Fruit fly (Drosophila melanogaster) whole organism, larva: ENCODE results near the gene CG7065.

Source experiments
- noc ChIP-seq: fragments of 200-800 bp; sonication (Bioruptor generic); optimal IDR thresholded peaks from 3 replicates; lab custom pipeline; 2019; ENCODE audit warnings: missing biosample characterization, mild to moderate bottlenecking, missing genetic modification characterization, moderate library complexity

Gene CG7065

DNA sequence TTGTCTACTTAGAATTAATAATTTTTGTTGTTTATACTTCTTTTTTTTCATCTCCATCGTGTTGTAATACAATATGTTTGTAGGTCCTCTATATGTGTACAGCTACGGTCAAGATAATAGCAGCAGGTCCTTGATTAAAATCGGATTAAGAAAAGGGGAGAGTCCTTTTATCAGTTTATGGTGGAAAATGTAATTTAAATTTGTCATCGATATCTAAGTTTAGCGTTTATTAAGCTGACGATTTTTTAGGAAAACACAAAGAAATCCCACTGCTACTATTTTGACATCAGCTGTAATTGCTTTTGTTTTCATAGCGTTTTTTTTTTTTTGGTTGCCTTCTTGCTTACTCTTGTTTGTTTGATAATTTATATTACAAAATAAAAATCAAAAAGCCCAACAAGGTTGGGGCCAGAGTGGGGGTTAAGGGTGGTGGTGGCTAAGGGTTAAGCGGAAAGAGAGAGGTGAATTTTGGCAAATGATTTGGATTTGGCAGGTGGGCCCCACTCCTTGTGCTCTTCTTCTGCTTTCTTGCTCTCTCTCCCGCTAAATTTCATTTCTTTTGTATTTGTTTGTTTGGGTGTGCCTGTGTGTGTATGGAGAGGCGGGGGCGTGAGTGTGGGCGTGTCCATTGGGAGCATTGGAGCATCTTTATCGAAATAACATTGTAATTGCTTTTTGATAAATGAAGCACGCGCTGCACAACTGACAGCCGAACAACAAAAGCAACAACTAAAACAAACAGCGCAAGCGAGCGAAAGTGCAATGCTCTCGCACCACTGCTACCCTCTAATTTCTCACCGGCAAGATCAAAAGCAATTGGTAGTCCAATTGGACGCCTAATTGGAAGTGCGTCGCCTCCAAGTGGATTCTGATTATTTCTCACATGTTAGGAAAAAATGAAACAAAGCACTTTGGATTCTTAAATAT lies 21.2 kb upstream of the CG7065 start:
- no peak for TF ChIP-seq noc (tag; lab: Kevin White, UChicago)

DNA sequence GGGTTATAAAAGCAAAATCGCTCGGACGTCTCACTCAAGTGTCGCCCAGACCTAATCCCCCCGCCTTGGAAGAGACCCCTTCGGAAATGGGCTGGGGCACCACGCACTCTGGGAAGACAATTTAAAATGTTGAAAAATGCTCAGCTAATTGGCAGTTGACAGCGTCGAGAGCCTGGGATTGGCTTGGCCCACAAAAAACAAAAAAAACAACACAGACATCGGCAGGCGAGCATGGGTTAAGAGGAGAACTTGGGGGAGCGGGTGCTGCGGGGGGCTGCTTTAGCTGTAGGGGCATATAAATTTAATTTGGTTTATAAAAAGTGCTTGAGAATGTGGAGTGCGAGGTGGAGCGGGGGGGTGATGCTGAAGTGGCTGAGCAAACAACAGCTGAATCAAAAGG lies 19.8 kb upstream of the CG7065 start:
- no peak for TF ChIP-seq noc (tag; lab: Kevin White, UChicago)

DNA sequence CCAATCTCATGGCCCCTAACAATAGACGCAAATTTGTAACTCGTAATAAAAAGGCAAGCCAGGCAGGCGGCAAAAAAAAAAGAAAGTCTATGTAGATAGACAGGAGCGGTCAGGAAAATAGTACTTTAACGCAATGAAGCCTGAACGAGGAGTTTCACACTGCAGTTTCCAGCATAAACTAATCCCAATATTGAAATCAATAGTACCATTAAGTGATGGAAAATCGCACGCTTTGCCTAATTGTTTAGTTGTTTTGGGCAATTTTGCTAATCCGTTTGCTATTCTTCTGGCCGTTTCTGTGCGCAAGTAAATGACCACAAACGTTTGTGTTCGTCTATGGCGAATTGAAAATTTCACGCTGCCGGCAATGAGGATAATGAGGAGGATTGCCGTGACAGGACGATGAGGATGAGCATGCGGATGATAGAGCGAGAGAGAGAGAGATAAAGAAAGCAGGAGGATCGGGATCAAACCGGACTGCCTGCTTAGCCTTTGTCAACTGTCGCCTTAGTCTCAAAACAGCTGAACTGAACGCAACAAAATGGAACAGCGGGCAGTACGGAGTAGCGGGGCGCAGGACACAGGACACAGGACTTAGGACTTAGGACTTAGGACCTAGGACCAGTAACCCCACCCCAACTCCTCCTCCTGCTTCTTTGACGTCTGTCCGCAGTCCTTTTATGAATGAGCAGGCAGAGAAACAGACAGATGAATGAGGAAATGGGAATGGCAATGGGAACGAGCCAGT lies 14.9 kb upstream of the CG7065 start:
- TF ChIP-seq noc (tag; lab: Kevin White, UChicago), result no peak

DNA sequence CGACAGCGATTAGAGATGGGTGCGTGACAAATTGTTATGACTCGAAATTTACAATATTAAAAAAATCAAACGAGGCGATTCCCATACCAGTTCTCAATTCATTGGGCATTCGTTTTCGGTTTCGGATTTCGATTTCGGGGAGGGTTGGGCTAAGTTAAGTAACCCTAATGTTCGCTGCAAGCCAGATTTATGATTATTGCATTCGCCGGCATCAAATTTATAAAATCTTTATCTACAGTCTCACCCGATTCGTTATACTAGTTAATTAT lies 14.3 kb upstream of the CG7065 start:
- no peak for TF ChIP-seq noc (tag; lab: Kevin White, UChicago)

DNA sequence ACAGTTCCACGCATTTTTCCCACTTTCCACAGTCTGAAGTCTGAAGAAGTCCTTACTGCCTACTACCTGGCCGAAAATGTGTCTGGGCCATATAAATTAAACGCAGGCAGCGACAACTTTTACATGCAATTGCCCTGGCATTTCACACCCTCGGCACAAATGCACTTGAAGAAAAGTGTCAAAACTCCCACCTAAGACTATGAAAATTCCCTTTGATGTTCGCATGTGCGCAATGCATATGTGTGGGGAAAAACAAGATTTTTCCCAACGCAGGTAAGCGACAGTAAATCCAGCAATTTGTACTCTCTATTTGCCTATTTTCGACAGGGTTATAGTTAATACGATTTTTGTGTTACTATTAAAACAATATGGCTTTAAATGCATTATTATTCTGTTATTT lies 12.9 kb upstream of the CG7065 start:
- TF ChIP-seq noc (tag; lab: Kevin White, UChicago), result no peak

DNA sequence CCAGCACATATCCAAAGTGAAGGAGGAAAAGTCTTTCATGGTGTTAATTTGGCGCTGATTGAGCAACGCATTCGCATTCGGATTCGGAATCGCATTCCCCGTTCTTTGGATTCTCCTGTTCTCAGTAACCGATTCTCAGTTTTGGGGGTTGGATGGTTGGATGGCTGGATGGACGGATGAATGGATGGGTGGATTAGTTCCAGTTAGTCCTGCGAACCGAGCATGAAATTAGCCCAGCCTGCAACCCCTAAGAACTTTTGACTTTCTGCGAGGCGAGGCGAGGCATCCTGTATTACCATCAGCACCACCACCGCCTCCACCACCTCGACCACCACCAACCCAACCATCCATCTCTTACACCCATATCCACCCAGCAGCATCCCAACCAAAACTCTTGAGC lies 12.1 kb upstream of the CG7065 start:
- no peak for TF ChIP-seq noc (tag; lab: Kevin White, UChicago)

DNA sequence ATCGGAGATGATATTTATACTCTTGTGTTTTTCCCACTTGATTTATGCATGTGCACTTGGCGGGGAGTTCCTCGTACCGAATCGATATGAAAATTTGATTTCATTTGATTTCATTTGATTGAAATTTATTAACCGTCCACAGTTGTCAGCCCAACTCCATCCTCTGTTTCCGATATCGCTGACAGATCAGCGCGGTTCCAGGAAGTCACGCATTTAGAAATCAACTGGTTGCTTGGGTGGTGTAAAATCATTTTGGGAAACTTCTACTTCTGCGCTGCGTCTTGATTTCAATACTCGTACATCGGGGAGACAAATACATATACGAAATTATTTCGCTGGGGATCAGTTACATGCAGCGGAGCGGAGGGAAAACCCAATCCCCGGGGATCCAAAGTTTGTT lies 10.8 kb upstream of the CG7065 start:
- no peak for TF ChIP-seq noc (tag; lab: Kevin White, UChicago)

DNA sequence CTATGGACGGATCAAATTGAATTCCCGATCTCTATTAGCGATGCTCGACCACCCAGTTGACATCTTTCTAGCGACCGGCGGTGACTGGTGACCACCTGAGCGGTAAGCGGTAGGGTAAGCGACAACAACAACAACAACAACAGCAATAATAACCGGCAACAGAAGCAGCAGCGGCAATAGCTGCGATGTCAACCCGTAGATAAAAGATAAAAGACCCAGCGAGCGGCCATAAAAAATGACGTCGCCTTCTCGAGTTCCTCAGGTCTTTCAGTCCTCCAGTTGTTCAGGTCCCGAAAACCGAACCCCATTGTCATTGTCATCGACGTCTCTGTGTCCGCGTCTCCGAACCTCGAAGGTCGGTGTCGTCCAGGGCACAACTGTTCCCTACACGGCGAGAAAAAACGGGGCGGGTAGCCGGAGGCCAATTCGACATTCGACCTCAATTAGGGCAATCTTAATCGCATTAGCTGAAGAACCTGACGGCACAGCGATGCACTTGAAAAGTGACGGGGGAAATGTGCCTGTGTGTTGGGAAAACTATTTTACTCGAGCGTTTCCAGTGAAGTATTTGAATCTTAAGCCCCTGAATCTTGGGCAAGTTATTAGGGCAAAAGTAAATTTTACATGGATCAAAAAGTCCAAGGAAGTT lies 9.6 kb upstream of the CG7065 start:
- no peak for TF ChIP-seq noc (tag; lab: Kevin White, UChicago)

DNA sequence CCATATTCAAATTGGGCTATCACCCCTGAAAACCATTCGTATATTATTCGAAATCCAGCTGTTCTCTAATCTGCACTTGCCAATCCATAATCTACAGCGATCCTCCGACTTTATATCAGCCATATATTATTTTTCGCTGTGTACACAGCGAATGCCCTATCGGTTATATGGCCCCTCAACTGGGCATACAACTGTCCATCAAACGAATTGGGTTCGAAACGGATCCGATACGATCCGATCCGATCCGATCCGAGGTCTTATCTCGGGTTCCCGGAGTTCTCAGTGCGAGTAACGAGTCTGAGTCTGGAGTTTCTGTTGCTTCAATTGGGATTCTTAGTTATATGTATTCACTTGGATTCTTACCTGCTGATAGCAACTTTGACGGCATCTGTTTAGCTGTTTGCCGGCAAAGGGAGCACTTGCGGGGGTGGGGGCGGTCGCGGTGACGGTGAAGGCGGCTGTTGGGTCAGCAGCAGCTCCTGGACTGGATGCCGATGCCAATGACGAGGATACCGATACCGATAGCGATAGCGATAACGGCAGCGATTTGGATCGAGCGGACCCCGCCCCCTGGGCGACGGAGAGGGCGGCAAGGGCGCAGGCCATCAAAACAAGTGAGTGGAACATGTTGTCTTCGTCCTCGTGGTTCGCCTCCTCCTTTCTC lies 8.6 kb upstream of the CG7065 start:
- no peak for TF ChIP-seq noc (tag; lab: Kevin White, UChicago)

DNA sequence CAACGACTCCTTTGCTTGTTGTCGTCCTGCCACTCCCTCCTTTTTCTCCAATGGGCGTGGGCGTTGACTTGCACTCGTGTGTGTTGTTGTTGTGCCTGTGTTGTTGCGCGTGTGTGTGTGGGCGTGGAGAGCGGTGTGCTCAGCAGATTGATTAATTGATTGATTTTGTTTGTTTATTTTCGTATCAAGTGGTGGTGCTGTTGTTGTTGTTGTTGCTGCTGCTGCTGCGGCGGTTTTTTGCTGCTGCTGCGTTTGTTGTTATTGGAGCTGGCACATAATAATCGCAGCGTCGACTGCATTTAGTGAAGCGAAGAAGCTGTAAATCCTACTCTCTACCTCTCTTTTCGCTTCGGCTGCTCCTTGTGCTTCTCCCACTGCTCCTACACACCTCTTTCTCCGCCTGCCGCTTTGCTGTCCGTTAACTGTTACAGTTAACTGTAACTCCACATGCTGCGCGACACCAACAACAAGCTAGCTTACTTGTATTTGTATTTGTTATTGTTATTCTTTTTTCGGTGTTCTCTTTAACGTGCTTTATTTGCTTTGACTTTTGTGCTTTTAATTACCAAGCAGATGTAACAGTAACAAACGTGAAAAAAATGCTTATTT lies 7.9 kb upstream of the CG7065 start:
- no peak for TF ChIP-seq noc (tag; lab: Kevin White, UChicago)

DNA sequence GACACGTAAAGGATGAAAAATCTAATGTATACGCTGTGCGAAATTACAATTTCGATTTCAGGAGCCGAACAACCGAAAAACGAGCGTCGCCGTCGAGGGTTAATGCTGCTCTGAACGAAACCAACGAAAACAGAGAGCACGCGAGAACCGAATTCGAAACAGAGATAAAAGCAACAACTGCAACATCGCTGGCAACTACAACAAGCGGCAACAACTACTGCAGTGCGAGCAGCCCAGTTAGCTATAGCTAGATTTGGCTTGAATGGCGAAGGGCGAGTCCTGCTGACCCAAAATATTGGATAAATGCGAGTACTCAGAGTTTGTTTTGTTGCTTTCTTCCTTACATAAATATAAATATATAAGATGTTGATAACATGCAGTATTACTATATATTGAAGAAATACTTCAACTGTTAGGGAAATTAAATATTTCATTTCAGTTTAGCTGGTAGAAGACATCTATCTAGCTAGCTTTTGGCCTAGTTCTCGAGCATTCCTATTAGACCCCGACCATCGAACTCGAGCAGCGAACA lies 7.3 kb upstream of the CG7065 start, which contains the start of gene fend:
Gene fend (minus strand): TSS at position 178 of the 532 bp plus-strand sequence.
- TF ChIP-seq noc (tag; lab: Kevin White, UChicago), result no peak

DNA sequence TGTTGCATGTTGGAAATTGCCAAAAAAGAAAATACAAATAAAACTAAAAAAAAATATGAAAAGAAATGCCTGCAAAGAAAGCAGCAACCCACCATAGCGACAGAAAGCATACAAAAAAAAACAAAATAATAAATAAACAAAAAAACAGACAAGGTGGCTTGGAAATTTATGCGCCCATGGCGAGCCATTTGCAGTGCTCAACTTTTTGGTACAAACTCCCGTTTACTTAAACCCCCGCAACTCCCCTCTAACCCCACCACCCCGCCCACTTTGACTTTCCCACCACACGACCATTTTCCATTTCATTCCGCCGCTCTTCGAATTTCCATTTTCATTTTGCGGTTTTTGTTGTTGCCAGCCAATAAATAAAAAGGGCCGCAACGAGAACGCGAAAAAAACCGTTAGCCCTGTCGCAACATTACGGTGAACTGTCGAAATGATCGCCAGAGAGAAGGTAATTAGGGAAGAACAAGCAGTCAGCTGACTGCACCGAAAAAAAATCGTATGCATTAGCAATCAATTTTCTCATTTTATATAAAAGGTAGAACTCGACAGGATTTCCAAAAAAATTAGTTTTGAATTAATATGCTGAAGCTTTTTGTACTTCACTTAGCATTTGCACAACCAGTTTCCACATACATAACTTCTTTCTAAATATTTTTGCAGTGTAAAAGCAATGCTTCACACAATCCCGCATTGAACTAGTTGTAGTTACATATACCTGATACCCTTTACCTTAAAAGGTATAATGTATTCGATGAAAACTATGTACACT lies 5.3 kb upstream of the CG7065 start:
- TF ChIP-seq noc (tag; lab: Kevin White, UChicago), result no peak

DNA sequence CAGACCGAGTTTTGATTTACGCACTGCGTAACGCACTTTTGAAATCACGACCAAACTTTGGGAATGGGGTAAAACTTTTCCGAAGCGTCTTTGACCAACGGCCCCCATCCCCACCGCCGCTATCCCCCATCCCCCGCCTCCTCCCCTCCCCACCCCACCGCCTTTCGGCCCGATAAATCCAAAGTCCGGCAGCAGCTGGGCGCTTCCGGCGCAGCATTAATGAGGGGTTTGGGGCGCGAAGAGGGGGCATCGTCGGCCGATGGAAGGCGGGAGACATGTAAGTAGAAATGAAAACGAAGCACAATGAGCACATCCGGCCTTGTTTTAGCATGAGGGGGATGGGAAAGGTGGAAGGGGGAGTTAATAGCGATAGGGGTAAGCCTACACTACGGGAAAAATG lies 3.2 kb upstream of the CG7065 start:
- no peak for TF ChIP-seq noc (tag; lab: Kevin White, UChicago)

DNA sequence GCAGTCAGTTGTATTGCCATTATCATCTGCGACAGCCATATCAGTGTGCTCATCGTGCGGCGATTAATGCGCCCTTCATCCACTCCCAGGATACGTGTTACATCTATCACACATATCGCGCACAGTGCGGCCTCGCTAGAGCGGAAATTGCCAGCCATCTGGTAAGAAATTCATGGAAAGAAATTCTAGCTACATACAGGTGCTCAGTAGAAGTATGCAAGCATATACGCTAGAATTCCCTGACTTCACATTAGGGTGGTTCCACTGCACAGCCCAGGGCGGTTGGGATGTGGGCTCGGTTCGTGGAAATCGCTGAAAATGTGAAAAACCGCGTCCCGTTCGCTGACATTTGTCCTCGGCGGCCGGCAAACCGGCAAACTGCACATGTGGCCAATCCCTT lies 1.1 kb upstream of the CG7065 start:
- no peak for TF ChIP-seq noc (tag; lab: Kevin White, UChicago)
